Fruit fly (Drosophila melanogaster) whole organism, larva: ENCODE results near the gene CG14868.

Experiments
- noc ChIP-seq: fragments of 200-800 bp; sonication (Bioruptor generic); optimal IDR thresholded peaks from 3 replicates; lab custom pipeline; 2019; ENCODE audit warnings: missing biosample characterization, mild to moderate bottlenecking, missing genetic modification characterization, moderate library complexity

CG14868 gene

DNA sequence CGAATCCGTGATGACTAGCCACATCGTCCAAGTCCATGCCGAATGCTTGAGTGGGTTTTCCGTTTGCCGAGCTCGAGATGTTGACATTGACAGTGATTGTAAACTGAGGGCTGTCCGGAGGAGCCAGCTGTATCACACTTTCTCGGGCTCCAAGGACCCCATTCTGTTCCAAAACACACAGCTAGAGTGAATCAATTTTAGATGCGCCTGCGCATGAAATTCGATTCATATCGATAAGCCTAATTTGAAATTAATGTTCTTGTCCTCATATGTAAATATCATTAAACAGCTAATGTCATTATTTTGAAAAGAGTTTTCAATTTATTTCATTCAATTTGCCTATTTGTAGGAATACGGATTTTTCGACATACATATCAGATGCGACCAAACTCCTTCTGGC is at the start of gene CG14868:
TSS of gene CG14868 (minus strand) at position 204 of the 400 bp plus-strand sequence.
- TF ChIP-seq noc (tag; lab: Kevin White, UChicago) = no peak

dm6 chr3R:15418824-15419530 is 49.2 kb upstream of the CG14868 start:
- TF ChIP-seq noc (tag; lab: Kevin White, UChicago) = no peak

- no peak for TF ChIP-seq noc (tag; lab: Kevin White, UChicago)
Observed at dm6 chr3R:15417761-15418754, 48.3 kb upstream of the CG14868 start.

- no peak for TF ChIP-seq noc (tag; lab: Kevin White, UChicago)
Observed at dm6 chr3R:15414936-15415601, 45.3 kb upstream of the CG14868 start.

dm6 chr3R:15410689-15411587 is 41.2 kb upstream of the CG14868 start:
- TF ChIP-seq noc (tag; lab: Kevin White, UChicago) = no peak

dm6 chr3R:15409772-15410688 is 40.3 kb upstream of the CG14868 start:
- no peak for TF ChIP-seq noc (tag; lab: Kevin White, UChicago)

dm6 chr3R:15409110-15409771 is 39.5 kb upstream of the CG14868 start:
- no peak for TF ChIP-seq noc (tag; lab: Kevin White, UChicago)

- no peak for TF ChIP-seq noc (tag; lab: Kevin White, UChicago)
Observed at dm6 chr3R:15408131-15408731, 38.5 kb upstream of the CG14868 start, which contains the start of gene Atx2. TSS of gene Atx2 (plus strand) at chr3R:15408423.

- TF ChIP-seq noc (tag; lab: Kevin White, UChicago) = no peak
Observed at dm6 chr3R:15407020-15407501, 37.3 kb upstream of the CG14868 start, which contains the start of gene CG6125. TSS of gene CG6125 (minus strand) at chr3R:15407070.

DNA sequence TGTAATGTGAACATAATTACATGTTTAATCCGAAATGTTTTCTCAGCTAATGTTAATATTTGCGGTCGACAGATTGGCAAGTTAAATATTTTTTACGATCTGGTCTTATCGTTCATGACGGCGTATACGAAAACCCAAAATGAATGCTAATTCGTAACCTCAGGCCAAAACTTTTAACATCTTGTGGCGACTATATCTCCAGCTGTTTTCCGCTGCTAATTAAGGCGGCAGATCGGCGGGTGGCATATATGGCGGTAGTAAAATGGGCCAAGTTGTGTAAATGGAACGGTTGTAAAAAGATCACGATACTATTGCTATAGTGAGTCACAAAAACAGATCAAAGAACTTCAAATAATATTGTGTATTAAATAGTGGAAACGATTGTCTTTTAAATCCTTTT is 36.6 kb upstream of the CG14868 start:
- no peak for TF ChIP-seq noc (tag; lab: Kevin White, UChicago)

DNA sequence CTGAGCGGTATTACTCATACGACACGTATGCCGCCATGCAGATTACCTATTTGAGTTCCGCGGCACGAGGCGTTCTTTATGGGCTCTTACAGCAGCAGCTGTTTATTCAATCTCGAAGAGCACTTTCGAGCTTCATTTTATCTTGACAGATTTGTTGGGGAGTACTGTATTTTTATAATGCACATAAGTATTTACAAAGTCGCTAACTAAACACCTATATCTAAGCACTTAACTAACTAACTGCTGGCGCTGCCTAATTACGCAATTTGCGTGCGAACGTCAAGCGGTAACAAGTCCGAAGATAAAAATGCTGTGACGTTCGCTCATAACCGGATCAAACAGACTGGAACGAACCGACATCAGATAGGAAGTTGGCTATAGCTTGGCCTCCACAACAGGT is 32.9 kb upstream of the CG14868 start:
- TF ChIP-seq noc (tag; lab: Kevin White, UChicago) = peak; percentile 78

DNA sequence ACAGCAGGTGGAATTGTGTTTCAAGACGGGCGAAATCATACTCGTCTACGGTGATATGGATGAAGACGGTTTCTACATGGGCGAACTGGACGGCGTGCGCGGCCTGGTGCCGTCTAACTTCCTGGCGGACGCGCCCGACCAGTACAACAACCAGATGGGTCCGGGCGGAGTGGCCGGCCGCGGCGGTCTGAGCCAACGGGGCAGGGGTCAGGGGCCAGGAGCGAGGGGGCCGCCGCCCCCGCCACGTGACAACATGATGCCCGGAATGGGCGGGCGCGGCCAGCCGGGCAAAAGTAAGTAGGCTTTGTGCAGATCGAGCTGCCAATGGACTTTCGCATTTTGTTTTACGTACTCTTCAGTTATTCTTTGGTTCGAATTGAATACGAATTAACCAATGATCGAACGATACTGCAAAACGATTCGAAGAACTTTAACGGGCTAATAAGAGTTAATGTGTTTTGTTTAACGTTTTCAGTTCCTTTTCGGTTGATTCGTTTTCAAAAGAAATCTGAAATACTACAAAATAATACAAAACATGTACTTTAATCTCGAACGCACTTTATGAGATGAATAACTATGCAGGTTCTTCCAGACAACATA is 23.6 kb upstream of the CG14868 start:
- TF ChIP-seq noc (tag; lab: Kevin White, UChicago) = no peak
